Worm (Caenorhabditis elegans) whole organism, mixed stage, embryonic: ENCODE data around the gene Y46C8AL.11.

ENCODE experiments used
- ces-1 ChIP-seq: fragments of 150-350 bp; optimal IDR thresholded peaks from 2 replicates; lab custom pipeline; 2014; ENCODE audit warnings: missing biosample characterization, missing genetic modification reagents, missing genetic modification characterization
- mep-1 ChIP-seq: fragments of 150-350 bp; optimal IDR thresholded peaks from 2 replicates; lab custom pipeline; 2017; ENCODE audit warnings: missing biosample characterization, missing genetic modification reagents, missing genetic modification characterization, inconsistent platforms
- nhr-28 ChIP-seq: fragments of 150-350 bp; optimal IDR thresholded peaks from 2 replicates; lab custom pipeline; 2014; ENCODE audit warnings: missing biosample characterization, missing genetic modification characterization
- nhr-76 ChIP-seq: sonication (generic microtip); optimal IDR thresholded peaks from 2 replicates; lab custom pipeline; 2017; ENCODE audit warnings: missing biosample characterization, missing genetic modification characterization
- unc-62 ChIP-seq: fragments of 150-350 bp; optimal IDR thresholded peaks from 2 replicates; lab custom pipeline; 2014; ENCODE audit warnings: missing biosample characterization, missing genetic modification reagents, missing genetic modification characterization

ce11 chrIV:3909114-3909513 lies 34.0 kb upstream of the Y46C8AL.11 start, which contains the start of gene F56D6.13:
- TF ChIP-seq nhr-28 (tag; lab: Kevin White, UChicago): no peak
- TF ChIP-seq mep-1 (tag; lab: Kevin White, UChicago): no peak
- TF ChIP-seq nhr-76 (tag; lab: Kevin White, UChicago): no peak
- no peak for TF ChIP-seq unc-62 (GFP tag; lab: Kevin White, UChicago)
- no peak for TF ChIP-seq ces-1 (GFP tag; lab: Kevin White, UChicago)
